Worm (Caenorhabditis elegans) whole organism, L1 larva: Measurements from ENCODE around the gene fmo-4.

ENCODE experiments used
- fkh-8 ChIP-seq: sonication (generic microtip); optimal IDR thresholded peaks from 2 replicates; lab custom pipeline; 2016; ENCODE audit warnings: mild to moderate bottlenecking, missing genetic modification characterization, missing compliant biosample characterization
- mab-9 ChIP-seq: fragments of 200-800 bp; sonication (Bioruptor generic); IDR thresholded peaks from 2 replicates; pipeline ENCODE4 v1.3.6; 2022; ENCODE audit warnings: missing genetic modification reagents, missing genetic modification characterization, missing compliant biosample characterization

- TF ChIP-seq mab-9 (GFP tag; lab: Robert Waterston, UW) = no peak
- TF ChIP-seq fkh-8 (tag; lab: Kevin White, UChicago) = no peak
Observed at ce11 chrV:13593083-13593482, 13.4 kb downstream of the fmo-4 start, which contains the start of gene F53F4.4.
